Worm (Caenorhabditis elegans) whole organism, L2 larva: ENCODE results near the gene R07B1.6.
A peak's percentile ranks its signal among the peaks of the same experiment; 100 is the strongest.

ENCODE experiments used
- ceh-82 ChIP-seq: fragments of 150-350 bp; optimal IDR thresholded peaks from 2 replicates; lab custom pipeline; 2014; ENCODE audit warnings: missing biosample characterization, missing genetic modification characterization
- gmeb-1 ChIP-seq: fragments of 150-350 bp; optimal IDR thresholded peaks from 2 replicates; lab custom pipeline; 2014; ENCODE audit warnings: missing biosample characterization, missing genetic modification characterization
- nhr-237 ChIP-seq: fragments of 150-350 bp; optimal IDR thresholded peaks from 2 replicates; lab custom pipeline; 2014; ENCODE audit warnings: missing biosample characterization, missing genetic modification characterization
- sma-9 ChIP-seq, 2 experiments: fragments of 150-350 bp in 1 of 2; sonication (generic microtip) in 1 of 2; optimal IDR thresholded peaks; 2 replicates each; lab custom pipeline; 2014 to 2016; ENCODE audit warnings: missing genetic modification characterization in 2 of 2, mild to moderate bottlenecking in 1 of 2, missing biosample characterization in 1 of 2, missing compliant biosample characterization in 1 of 2, missing genetic modification reagents in 1 of 2, moderate library complexity in 1 of 2
- snpc-4 ChIP-seq: fragments of 150-350 bp; optimal IDR thresholded peaks from 2 replicates; lab custom pipeline; 2014; ENCODE audit warnings: missing biosample characterization, missing genetic modification characterization

- TF ChIP-seq sma-9 (GFP tag; optimal IDR thresholded peaks at IDR 0.05; lab: Kevin White, UChicago) (peak; percentile 26), sma-9 (tag; optimal IDR thresholded peaks at IDR 0.05; lab: Kevin White, UChicago) (no peak), nhr-237 (tag; lab: Kevin White, UChicago) (no peak), ceh-82 (no peak), snpc-4 (tag; lab: Kevin White, UChicago) (no peak), gmeb-1 (no peak)
Measured at ce11 chrX:9822606-9823264, 43.7 kb upstream of the R07B1.6 start.
